Fruit fly (Drosophila melanogaster) whole organism, embryonic: ENCODE measurements around the gene Rpt4.

Experiments used
- Kr ChIP-seq: fragments of 200-800 bp; sonication (Bioruptor generic); optimal IDR thresholded peaks from 2 replicates; lab custom pipeline; 2017; ENCODE audit warnings: missing biosample characterization, mild to moderate bottlenecking, missing genetic modification characterization
- Scr ChIP-seq: fragments of 200-800 bp; sonication (Bioruptor generic); IDR thresholded peaks from 2 replicates; pipeline ENCODE4 v1.3.6; 2022; ENCODE audit warnings: missing biosample characterization, missing genetic modification characterization; ENCODE audit not compliant: partially characterized antibody
- fd64A ChIP-seq: fragments of 200-800 bp; sonication (Bioruptor generic); optimal IDR thresholded peaks from 3 replicates; lab custom pipeline; 2018; ENCODE audit warnings: missing biosample characterization, mild to moderate bottlenecking, missing genetic modification characterization
- sug ChIP-seq: fragments of 200-800 bp; optimal IDR thresholded peaks from 2 replicates; lab custom pipeline; 2019; ENCODE audit warnings: missing biosample characterization, mild to moderate bottlenecking, missing genetic modification characterization, moderate library complexity

dm6 chrX:6276590-6276989, 14.5 kb downstream of the Rpt4 start, which contains the start of gene CG3566:
- TF ChIP-seq sug (tag; lab: Kevin White, UChicago): no peak
- TF ChIP-seq Kr: no peak
- TF ChIP-seq Scr (GFP tag; lab: Robert Waterston, UW): no peak
- TF ChIP-seq fd64A (GFP tag; lab: Kevin White, UChicago): no peak
